Worm (Caenorhabditis elegans) whole organism, L3 larva: ENCODE data around the gene meg-1.

ENCODE experiments used
- ceh-9 ChIP-seq: sonication (generic microtip); optimal IDR thresholded peaks from 2 replicates; lab custom pipeline; 2018; ENCODE audit warnings: missing biosample characterization, missing genetic modification characterization
- elt-3 ChIP-seq, 3 experiments: fragments of 150-350 bp in 1 of 3; sonication (generic microtip) in 2 of 3; optimal IDR thresholded peaks; 2 replicates in 2 of 3; 4 replicates in 1 of 3; lab custom pipeline; 2014 to 2017; ENCODE audit warnings: missing biosample characterization in 3 of 3, missing genetic modification characterization in 3 of 3
- nhr-12 ChIP-seq: fragments of 150-350 bp; optimal IDR thresholded peaks from 2 replicates; lab custom pipeline; 2014; ENCODE audit warnings: missing biosample characterization, missing genetic modification characterization
- nhr-77 ChIP-seq: fragments of 150-350 bp; optimal IDR thresholded peaks from 2 replicates; lab custom pipeline; 2014; ENCODE audit warnings: missing biosample characterization, missing genetic modification characterization
- pqm-1 ChIP-seq: fragments of 150-350 bp; optimal IDR thresholded peaks from 2 replicates; lab custom pipeline; 2017; ENCODE audit warnings: missing biosample characterization, missing genetic modification characterization, inconsistent platforms
- snpc-4 ChIP-seq: fragments of 150-350 bp; optimal IDR thresholded peaks from 2 replicates; lab custom pipeline; 2014; ENCODE audit warnings: missing biosample characterization, missing genetic modification characterization
- unc-62 ChIP-seq: fragments of 150-350 bp; sonication (generic microtip); optimal IDR thresholded peaks from 4 replicates; lab custom pipeline; 2014; ENCODE audit warnings: missing biosample characterization, missing genetic modification reagents, missing genetic modification characterization
- ztf-11 ChIP-seq: fragments of 150-350 bp; optimal IDR thresholded peaks from 2 replicates; lab custom pipeline; 2014; ENCODE audit warnings: missing biosample characterization, missing genetic modification characterization

DNA sequence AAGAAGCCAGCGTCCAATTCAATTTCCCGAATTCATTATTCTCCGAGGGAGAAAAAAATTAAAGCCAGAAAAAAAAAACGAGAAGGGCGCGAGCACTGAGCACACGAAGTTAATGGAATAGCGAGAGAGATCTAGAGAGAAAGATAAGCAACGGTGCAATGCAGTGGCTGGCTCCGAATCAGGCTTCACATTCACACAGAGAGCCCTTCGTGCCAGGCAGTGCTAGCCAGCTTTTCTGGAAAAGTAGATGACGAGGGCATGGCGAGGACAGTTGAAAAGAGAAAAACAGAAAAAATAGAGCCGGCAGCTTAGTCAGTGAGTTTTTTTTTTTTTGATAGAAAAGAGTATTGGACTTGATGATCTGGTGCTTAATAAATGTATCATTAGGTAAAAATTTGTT is 15.8 kb downstream of the meg-1 start:
- no peak for TF ChIP-seq pqm-1
- TF ChIP-seq snpc-4 = no peak
- TF ChIP-seq unc-62 (GFP tag; lab: Kevin White, UChicago) = no peak
- TF ChIP-seq ceh-9 (tag; lab: Kevin White, UChicago) = no peak
- TF ChIP-seq nhr-12 (tag; lab: Kevin White, UChicago) = no peak
- TF ChIP-seq ztf-11 (tag; lab: Kevin White, UChicago) = no peak
- TF ChIP-seq elt-3 (tag; optimal IDR thresholded peaks at IDR 0.05; lab: Kevin White, UChicago) = no peak
- no peak for TF ChIP-seq nhr-77 (tag; lab: Kevin White, UChicago)
